Worm (Caenorhabditis elegans) whole organism, L2 larva: ENCODE data around the gene str-71.

Experiments used
- blmp-1 ChIP-seq: sonication (generic microtip); optimal IDR thresholded peaks from 2 replicates; lab custom pipeline; 2017; ENCODE audit warnings: missing genetic modification characterization, mild to moderate bottlenecking, missing compliant biosample characterization, antibody characterized with exemption, moderate library complexity; ENCODE audit not compliant: insufficient read depth
- egl-27 ChIP-seq: sonication (generic microtip); optimal IDR thresholded peaks from 3 replicates; lab custom pipeline; 2017; ENCODE audit warnings: missing biosample characterization, missing genetic modification reagents, missing genetic modification characterization
- nhr-11 ChIP-seq: fragments of 150-350 bp; optimal IDR thresholded peaks from 2 replicates; lab custom pipeline; 2014; ENCODE audit warnings: missing biosample characterization, missing genetic modification characterization
- nhr-23 ChIP-seq: fragments of 150-350 bp; optimal IDR thresholded peaks from 2 replicates; lab custom pipeline; 2014; ENCODE audit warnings: missing biosample characterization, missing genetic modification reagents, missing genetic modification characterization

- TF ChIP-seq egl-27 (tag; lab: Kevin White, UChicago) (no peak), blmp-1 (no peak), nhr-23 (tag; lab: Kevin White, UChicago) (no peak), nhr-11 (tag; lab: Kevin White, UChicago) (no peak)
These were observed 43.0 kb downstream of the str-71 start, which contains the start of gene srh-265 for ce11 chrV:15415951-15416350.
